Worm (Caenorhabditis elegans) whole organism, midembryonic: ENCODE results near the gene C17G1.2.

Source experiments
- T22C8.4 ChIP-seq: fragments of 200-800 bp; sonication (Bioruptor generic); IDR thresholded peaks from 2 replicates; pipeline ENCODE4 v1.3.6; 2022; ENCODE audit warnings: missing genetic modification characterization, missing compliant biosample characterization
- cog-1 ChIP-seq: sonication (generic microtip); optimal IDR thresholded peaks from 2 replicates; lab custom pipeline; 2016; ENCODE audit warnings: missing genetic modification characterization, missing compliant biosample characterization
- flt-1 ChIP-seq: fragments of 200-800 bp; sonication (Bioruptor generic); IDR thresholded peaks from 2 replicates; pipeline ENCODE4 v1.3.6; 2022; ENCODE audit warnings: missing genetic modification characterization, missing compliant biosample characterization
- klf-2 ChIP-seq: fragments of 200-800 bp; sonication (Bioruptor generic); conservative IDR thresholded peaks from 2 replicates; pipeline ENCODE4 v1.3.6; 2022; ENCODE audit warnings: missing genetic modification reagents, missing genetic modification characterization, missing compliant biosample characterization
- med-1 ChIP-seq: sonication (generic microtip); optimal IDR thresholded peaks from 2 replicates; lab custom pipeline; 2017; ENCODE audit warnings: missing genetic modification characterization, mild to moderate bottlenecking, missing compliant biosample characterization, antibody characterized with exemption, missing genetic modification reagents; ENCODE audit not compliant: insufficient read depth
- ref-1 ChIP-seq: fragments of 200-800 bp; sonication (Bioruptor generic); conservative IDR thresholded peaks from 2 replicates; pipeline ENCODE4 v1.3.6; 2022; ENCODE audit warnings: missing genetic modification reagents, missing genetic modification characterization, missing compliant biosample characterization
- tab-1 ChIP-seq: fragments of 200-800 bp; sonication (Bioruptor generic); IDR thresholded peaks from 2 replicates; pipeline ENCODE4 v1.3.6; 2022; ENCODE audit warnings: missing genetic modification characterization, missing compliant biosample characterization
- ztf-23 ChIP-seq: fragments of 200-800 bp; sonication (Bioruptor generic); IDR thresholded peaks from 2 replicates; pipeline ENCODE4 v1.3.6; 2022; ENCODE audit warnings: missing genetic modification reagents, missing genetic modification characterization, missing compliant biosample characterization
- ztf-29 ChIP-seq: fragments of 200-800 bp; sonication (Bioruptor generic); IDR thresholded peaks from 2 replicates; pipeline ENCODE4 v1.3.6; 2022; ENCODE audit warnings: missing genetic modification reagents, missing genetic modification characterization, missing compliant biosample characterization

C17G1.2 gene

DNA sequence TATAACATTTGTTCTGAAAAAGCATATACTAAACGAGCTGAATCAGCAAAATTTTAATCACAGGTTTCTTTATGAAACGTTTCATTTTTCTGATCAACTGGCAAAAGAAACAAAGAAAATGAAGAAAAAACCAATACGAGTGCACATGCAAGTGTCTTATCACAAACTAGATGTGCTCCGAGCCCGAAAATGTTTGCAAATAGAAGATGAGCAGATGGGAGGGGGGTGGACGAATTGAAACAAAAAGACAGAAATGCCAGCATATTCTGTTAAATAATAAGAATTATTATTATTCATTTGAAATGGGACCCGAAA is 12.6 kb downstream of the C17G1.2 start:
- TF ChIP-seq ztf-23 (no peak), T22C8.4 (GFP tag; lab: Robert Waterston, UW) (no peak), ref-1 (no peak), tab-1 (no peak), cog-1 (tag; lab: Kevin White, UChicago) (no peak), ztf-29 (GFP tag; lab: Robert Waterston, UW) (no peak), klf-2 (no peak), flt-1 (no peak), med-1 (no peak)

DNA sequence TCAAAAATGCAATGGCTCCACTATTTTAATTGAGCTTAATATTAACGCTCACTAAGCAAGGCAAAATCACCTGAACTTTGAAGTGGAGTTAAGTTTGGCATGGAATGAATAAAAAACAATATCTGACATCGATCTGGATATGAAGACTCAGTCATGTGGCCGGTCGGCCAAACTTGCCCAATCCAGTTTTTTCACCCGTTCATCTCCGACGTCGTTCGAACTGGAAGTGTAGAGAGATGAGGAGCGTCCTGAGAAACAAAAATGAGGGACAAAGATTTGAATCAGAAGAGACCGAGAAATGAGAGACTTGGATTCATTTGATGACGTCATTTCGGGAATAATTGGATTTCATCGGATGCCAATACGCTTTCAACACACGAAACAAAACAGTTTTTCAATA is 16.7 kb downstream of the C17G1.2 start:
- TF ChIP-seq flt-1 (no peak), cog-1 (tag; lab: Kevin White, UChicago) (no peak)

DNA sequence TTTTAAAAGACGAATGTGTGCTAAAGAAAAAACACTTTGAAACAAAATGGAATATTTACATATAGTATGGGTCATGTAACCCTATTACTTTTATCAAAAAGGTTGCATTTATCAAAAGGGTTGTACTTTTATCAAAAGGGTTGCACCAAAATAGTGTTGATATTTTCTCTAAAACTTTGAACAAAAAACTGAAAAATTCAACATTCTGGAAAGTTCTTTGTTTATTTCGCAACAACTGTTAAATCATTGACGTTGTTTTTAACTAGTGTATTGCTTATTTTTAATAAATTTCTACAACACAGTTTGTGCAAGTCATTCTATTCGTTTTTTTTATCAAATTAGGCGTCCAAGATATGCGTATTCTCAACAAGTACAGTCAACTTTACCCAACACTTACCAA is 17.2 kb downstream of the C17G1.2 start, which contains the start of the genes C17G1.5 and C17G1.14:
TSS of gene C17G1.5 (plus strand) at position 266 of the 400 bp plus-strand sequence.
TSS of gene C17G1.14 (plus strand) at position 277 of the 400 bp plus-strand sequence.
- no peak for TF ChIP-seq flt-1
- TF ChIP-seq ztf-23: no peak
- TF ChIP-seq med-1: no peak
- TF ChIP-seq T22C8.4 (GFP tag; lab: Robert Waterston, UW): no peak
- no peak for TF ChIP-seq ref-1
- TF ChIP-seq klf-2: no peak
- TF ChIP-seq cog-1 (tag; lab: Kevin White, UChicago): no peak
- no peak for TF ChIP-seq tab-1

DNA sequence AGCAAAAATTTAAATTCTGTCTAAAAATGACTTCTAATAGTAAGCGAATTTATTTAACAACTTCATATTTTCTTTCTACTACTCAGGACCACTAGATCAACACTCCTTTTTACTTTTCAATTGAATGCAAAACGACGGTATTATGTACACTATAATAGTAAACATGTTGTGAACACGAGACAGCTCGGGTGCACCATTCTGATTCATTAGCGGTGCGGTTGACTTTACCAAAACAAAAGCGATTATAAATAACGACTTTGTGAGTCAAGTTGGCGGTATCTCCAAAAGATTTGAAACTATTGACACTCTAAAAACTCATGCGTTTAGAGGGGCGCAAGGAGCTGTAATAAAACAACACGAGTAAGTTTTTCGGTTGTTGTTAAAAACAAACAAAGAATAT is 19.2 kb downstream of the C17G1.2 start:
- TF ChIP-seq med-1 (no peak), cog-1 (tag; lab: Kevin White, UChicago) (no peak), ref-1 (no peak), T22C8.4 (GFP tag; lab: Robert Waterston, UW) (no peak), tab-1 (no peak), klf-2 (no peak), flt-1 (no peak), ztf-29 (GFP tag; lab: Robert Waterston, UW) (no peak), ztf-23 (no peak)

DNA sequence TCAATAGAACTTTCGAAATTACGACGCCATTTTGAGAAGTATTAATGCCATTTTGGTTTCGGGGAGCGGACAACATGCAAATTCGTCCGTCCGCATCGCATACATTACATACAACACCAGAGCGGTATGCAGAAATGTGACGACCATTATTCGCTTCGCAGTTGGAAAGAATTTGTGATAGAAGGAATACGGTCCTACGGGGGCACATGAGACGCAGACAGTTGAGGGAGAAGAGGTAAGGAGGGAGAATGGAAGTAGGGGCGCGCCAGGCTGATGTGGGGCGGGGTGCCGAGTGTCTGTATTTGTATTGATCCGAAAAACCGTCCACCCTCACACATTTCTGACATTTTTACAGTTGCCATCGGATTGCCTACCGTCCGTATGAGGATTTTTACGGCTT is 20.0 kb downstream of the C17G1.2 start:
- no peak for TF ChIP-seq med-1
- no peak for TF ChIP-seq T22C8.4 (GFP tag; lab: Robert Waterston, UW)
- TF ChIP-seq tab-1: no peak
- TF ChIP-seq ztf-23: 0 out of 2 replicates have a peak, but pooled peaks have one; percentile 8

DNA sequence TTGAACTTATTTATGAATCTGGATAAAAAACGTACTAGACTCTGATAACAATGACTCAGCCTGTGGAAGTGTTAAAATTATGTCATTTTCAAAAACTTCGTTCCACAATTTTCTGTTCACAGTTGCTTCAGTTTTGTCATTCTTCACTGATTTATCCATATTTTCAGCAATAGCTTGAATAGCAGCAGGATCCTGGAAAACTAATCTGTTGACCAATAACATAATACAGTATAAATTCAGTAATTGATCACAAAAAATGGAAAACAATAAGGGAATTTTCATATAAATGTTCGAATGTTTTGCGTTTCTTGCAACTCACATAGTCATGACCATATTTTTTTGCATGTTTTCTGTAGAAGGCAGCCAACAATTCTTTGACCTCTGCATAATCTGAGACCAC is 27.2 kb downstream of the C17G1.2 start:
- TF ChIP-seq cog-1 (tag; lab: Kevin White, UChicago): no peak
- TF ChIP-seq ztf-23: no peak
- TF ChIP-seq T22C8.4 (GFP tag; lab: Robert Waterston, UW): no peak
- TF ChIP-seq med-1: no peak
- TF ChIP-seq klf-2: no peak
- no peak for TF ChIP-seq tab-1

DNA sequence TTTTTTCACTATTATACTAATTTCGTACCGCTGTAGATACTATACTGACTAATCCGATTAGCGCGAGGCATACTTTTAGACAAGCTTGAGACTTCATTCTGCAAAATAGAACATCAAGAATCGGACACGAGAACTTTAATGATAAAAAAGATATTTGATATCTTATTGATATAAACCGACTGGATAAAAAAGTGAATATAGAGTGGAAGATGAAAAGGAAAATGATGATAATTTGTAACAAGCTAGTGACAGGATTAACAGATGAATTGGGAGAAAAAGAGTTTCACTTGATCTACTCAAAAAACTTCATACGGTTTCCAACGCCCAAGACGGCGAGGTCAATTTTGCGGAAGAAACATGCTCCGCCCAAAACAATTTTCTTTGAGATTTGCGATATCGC is 27.6 kb downstream of the C17G1.2 start, which contains the start of gene nas-37:
TSS of gene nas-37 (minus strand) at position 101 of the 400 bp plus-strand sequence.
- no peak for TF ChIP-seq ztf-29 (GFP tag; lab: Robert Waterston, UW)
- TF ChIP-seq med-1: no peak
- TF ChIP-seq ztf-23: no peak
- no peak for TF ChIP-seq T22C8.4 (GFP tag; lab: Robert Waterston, UW)

DNA sequence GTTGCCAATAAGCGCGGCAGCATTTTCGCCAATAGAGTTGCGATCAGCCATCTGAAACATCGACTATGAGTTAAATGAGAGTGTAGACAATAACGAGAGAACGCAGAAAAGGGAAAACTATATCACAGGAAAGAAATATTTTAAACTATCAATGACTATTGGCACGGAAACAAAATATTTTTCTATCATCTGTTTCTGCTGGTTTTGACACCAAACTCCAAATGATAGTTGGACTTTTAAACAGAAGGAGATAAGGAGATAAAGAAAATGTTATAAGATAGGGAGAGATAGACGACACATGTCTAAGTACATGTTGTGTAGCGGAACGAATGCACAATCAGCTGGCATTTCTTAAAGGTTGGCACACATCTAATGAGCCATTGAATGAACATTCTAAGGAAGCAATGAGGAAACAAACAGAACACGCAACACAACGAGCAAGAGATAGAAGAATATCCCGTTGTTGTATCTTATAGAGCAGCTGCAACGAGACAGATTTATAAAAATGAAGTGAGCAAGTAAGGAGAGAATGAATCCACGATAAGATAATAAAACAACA is 33.2 kb downstream of the C17G1.2 start, which contains the start of gene cysl-1:
TSS of gene cysl-1 (minus strand) at position 51 of the 559 bp plus-strand sequence.
- TF ChIP-seq med-1 (no peak), flt-1 (no peak), ztf-23 (no peak), T22C8.4 (GFP tag; lab: Robert Waterston, UW) (no peak), cog-1 (tag; lab: Kevin White, UChicago) (no peak), klf-2 (no peak), ref-1 (no peak), ztf-29 (GFP tag; lab: Robert Waterston, UW) (no peak), tab-1 (no peak)

DNA sequence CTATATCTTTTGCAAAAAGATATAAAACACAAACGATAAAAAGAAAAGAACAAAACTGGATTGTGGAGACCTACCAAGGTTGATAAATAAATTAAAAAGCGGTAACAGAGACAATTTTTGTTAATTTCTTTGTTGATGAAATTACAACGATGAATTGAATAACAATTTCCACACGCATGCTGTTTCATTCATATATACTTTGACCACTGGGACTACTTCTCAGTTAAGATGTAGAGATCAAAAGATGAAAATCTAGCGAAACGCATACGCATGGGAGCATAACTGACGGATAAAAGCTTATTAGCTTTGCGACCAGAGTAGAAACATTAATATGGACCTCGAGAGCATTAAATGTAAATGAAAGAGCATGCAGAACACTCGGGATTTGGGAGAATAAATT is 34.7 kb downstream of the C17G1.2 start:
- no peak for TF ChIP-seq flt-1

DNA sequence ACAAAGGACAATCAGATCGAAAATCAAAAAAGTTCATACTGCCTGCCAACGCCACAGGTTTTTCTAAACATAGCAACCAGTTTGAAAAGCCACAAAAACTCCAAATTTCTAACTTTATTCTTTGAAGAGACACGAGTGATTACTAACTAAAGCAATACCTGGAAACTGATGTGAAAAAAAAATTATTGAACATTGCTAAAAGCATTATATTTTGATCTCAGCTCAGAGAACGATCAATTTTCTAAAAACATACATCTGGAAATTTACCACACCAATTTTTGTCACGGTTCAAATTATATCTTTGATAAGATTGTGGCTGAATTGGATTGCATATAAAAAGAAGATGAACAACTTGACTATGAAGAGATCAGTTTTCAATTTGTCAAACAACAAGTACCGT is 36.1 kb downstream of the C17G1.2 start:
- no peak for TF ChIP-seq tab-1

DNA sequence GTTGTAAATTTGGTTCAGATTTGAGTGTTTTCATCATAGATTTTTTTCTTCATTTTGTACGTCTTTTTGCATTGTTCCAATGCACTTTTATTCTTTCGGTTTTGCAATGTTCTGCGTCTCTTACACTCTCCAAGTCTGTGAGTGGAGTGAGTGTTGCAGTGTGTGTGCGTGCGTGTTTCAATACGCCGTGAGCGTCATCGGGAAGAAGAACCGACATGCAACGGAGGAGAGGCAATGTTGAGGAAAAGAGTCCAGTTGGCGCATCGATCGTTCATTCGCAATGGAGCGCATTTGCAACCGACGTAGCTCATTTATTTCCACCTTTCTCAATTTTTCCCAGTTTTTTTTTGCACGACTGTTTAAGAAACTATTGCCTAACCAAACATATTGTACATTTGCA is 37.2 kb downstream of the C17G1.2 start, which contains the start of gene ZC506.1:
TSS of gene ZC506.1 (plus strand) at position 400 of the 400 bp plus-strand sequence.
- TF ChIP-seq ref-1: no peak
- no peak for TF ChIP-seq tab-1
- TF ChIP-seq klf-2: no peak
- TF ChIP-seq ztf-29 (GFP tag; lab: Robert Waterston, UW): no peak
- TF ChIP-seq cog-1 (tag; lab: Kevin White, UChicago): peak; percentile 93
- no peak for TF ChIP-seq med-1
- peak; percentile 72 for TF ChIP-seq ztf-23
- peak; percentile 95 for TF ChIP-seq T22C8.4 (GFP tag; lab: Robert Waterston, UW)
- peak; percentile 79 for TF ChIP-seq flt-1

DNA sequence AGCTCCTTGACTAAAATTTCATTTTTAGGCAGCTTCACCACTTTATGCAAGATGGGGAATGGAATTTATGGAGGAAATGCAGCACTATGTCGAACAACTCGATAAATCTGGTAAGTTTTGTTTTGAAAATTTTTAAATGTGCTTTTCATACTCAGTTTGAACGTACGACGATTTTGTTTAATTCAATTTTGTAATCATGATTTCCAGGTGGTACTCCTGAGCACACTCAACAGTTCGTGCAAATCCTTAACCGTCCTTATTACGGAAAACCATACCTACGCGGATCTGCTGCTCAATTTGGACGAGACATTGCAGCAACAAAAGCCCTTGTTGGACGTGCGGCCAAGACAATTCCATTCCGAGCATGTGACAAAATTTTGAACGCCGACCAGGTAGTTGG is 41.2 kb downstream of the C17G1.2 start:
- TF ChIP-seq cog-1 (tag; lab: Kevin White, UChicago) (no peak), klf-2 (no peak)

DNA sequence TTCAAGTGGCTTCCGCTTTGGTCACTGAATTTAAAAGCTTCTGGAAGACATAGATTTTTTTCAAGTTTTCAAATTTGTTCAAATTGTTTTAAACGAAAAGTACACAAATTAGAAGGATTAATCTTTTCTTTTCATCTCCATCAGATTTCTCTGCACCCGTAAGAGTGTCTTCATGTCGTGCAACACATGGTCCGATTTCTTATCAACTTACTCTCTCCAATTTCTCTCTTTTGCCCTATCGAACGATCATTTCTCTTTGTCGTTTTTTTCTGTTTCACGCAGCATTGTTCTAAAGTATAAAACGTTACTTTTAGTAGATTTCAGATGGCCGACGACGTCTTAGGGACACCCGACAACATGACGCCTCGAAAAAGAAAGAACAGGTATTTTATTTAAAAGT is 43.9 kb downstream of the C17G1.2 start, which contains the start of gene pssy-1:
TSS of gene pssy-1 (plus strand) at position 318 of the 400 bp plus-strand sequence.
- TF ChIP-seq T22C8.4 (GFP tag; lab: Robert Waterston, UW) (no peak), ztf-23 (no peak), cog-1 (tag; lab: Kevin White, UChicago) (no peak), flt-1 (no peak), med-1 (no peak), ztf-29 (GFP tag; lab: Robert Waterston, UW) (no peak), tab-1 (no peak), klf-2 (no peak), ref-1 (no peak)
